Fruit fly (Drosophila melanogaster) whole organism, embryonic: Measurements from ENCODE around the gene CG12723.

Source experiments
- Antp ChIP-seq: fragments of 200-800 bp; sonication (Bioruptor generic); optimal IDR thresholded peaks from 3 replicates; lab custom pipeline; 2016; ENCODE audit warnings: missing biosample characterization, missing genetic modification characterization
- Atf6 ChIP-seq: fragments of 200-800 bp; sonication (Bioruptor generic); IDR thresholded peaks from 2 replicates; pipeline ENCODE4 v1.3.6; 2022; ENCODE audit warnings: missing biosample characterization, missing genetic modification characterization
- BtbVII ChIP-seq: fragments of 200-800 bp; sonication (Bioruptor generic); optimal IDR thresholded peaks from 3 replicates; lab custom pipeline; 2017; ENCODE audit warnings: missing biosample characterization, mild to moderate bottlenecking, missing genetic modification characterization
- CG10959 ChIP-seq: fragments of 200-800 bp; sonication (Bioruptor generic); IDR thresholded peaks from 2 replicates; pipeline ENCODE4 v1.3.6; 2022; ENCODE audit warnings: missing biosample characterization, missing genetic modification characterization
- CG11085 ChIP-seq: fragments of 200-800 bp; sonication (Bioruptor generic); IDR thresholded peaks from 2 replicates; pipeline ENCODE4 v1.3.6; 2022; ENCODE audit warnings: missing biosample characterization, missing genetic modification characterization
- CG11398 ChIP-seq: fragments of 200-800 bp; sonication (Bioruptor generic); optimal IDR thresholded peaks from 2 replicates; lab custom pipeline; 2016; ENCODE audit warnings: missing biosample characterization, missing genetic modification characterization
- CG11456 ChIP-seq: fragments of 200-800 bp; sonication (Bioruptor generic); IDR thresholded peaks from 3 replicates; pipeline ENCODE4 v1.3.6; 2022; ENCODE audit warnings: missing biosample characterization, missing genetic modification characterization
- CG12071 ChIP-seq: fragments of 200-800 bp; sonication (Bioruptor generic); optimal IDR thresholded peaks from 3 replicates; lab custom pipeline; 2018; ENCODE audit warnings: missing biosample characterization, mild to moderate bottlenecking, missing genetic modification characterization
- CG14667 ChIP-seq: fragments of 200-800 bp; sonication (Bioruptor generic); IDR thresholded peaks from 2 replicates; pipeline ENCODE4 v1.3.6; 2022; ENCODE audit warnings: missing biosample characterization, missing genetic modification characterization
- CG1529 ChIP-seq: fragments of 200-800 bp; sonication (Bioruptor generic); optimal IDR thresholded peaks from 3 replicates; lab custom pipeline; 2018; ENCODE audit warnings: missing biosample characterization, missing genetic modification characterization
- CG16779 ChIP-seq: fragments of 200-800 bp; sonication (Bioruptor generic); IDR thresholded peaks from 2 replicates; pipeline ENCODE4 v1.3.6; 2022; ENCODE audit warnings: missing biosample characterization, missing genetic modification characterization
- CG17186 ChIP-seq: fragments of 200-800 bp; sonication (Bioruptor generic); optimal IDR thresholded peaks from 3 replicates; lab custom pipeline; 2017; ENCODE audit warnings: missing biosample characterization, missing genetic modification reagents, missing genetic modification characterization
- CG18011 ChIP-seq: fragments of 200-800 bp; sonication (Bioruptor generic); optimal IDR thresholded peaks from 2 replicates; lab custom pipeline; 2017; ENCODE audit warnings: missing biosample characterization, missing genetic modification characterization, mild to moderate bottlenecking, moderate library complexity, missing genotype
- CG2120 ChIP-seq: fragments of 200-800 bp; sonication (Bioruptor generic); optimal IDR thresholded peaks from 3 replicates; lab custom pipeline; 2016; ENCODE audit warnings: missing biosample characterization, missing genetic modification characterization
- CG34422 ChIP-seq: fragments of 200-800 bp; sonication (Bioruptor generic); IDR thresholded peaks from 3 replicates; pipeline ENCODE4 v1.3.6; 2022; ENCODE audit warnings: missing biosample characterization, missing genetic modification characterization
- CG5245 ChIP-seq: fragments of 200-800 bp; sonication (Bioruptor generic); optimal IDR thresholded peaks from 3 replicates; lab custom pipeline; 2016; ENCODE audit warnings: missing biosample characterization, missing genetic modification characterization
- CG7745 ChIP-seq: fragments of 200-800 bp; sonication (Bioruptor generic); optimal IDR thresholded peaks from 2 replicates; lab custom pipeline; 2018; ENCODE audit warnings: missing biosample characterization, mild to moderate bottlenecking, missing genetic modification characterization, moderate library complexity
- CG8388 ChIP-seq: fragments of 200-800 bp; sonication (Bioruptor generic); optimal IDR thresholded peaks from 2 replicates; lab custom pipeline; 2019; ENCODE audit warnings: missing biosample characterization, mild to moderate bottlenecking, missing genetic modification characterization, moderate library complexity
- CG9215 ChIP-seq: fragments of 200-800 bp; sonication (Bioruptor generic); IDR thresholded peaks from 2 replicates; pipeline ENCODE4 v1.3.6; 2022; ENCODE audit warnings: missing biosample characterization, missing genetic modification characterization
- CoRest ChIP-seq: fragments of 200-800 bp; sonication (Bioruptor generic); optimal IDR thresholded peaks from 3 replicates; lab custom pipeline; 2018; ENCODE audit warnings: missing biosample characterization, mild to moderate bottlenecking, missing genetic modification characterization, moderate library complexity
- Dad ChIP-seq: fragments of 200-800 bp; sonication (Bioruptor generic); optimal IDR thresholded peaks from 3 replicates; lab custom pipeline; 2016; ENCODE audit warnings: missing biosample characterization, missing genetic modification characterization
- Dip3 ChIP-seq: fragments of 200-800 bp; sonication (Bioruptor generic); optimal IDR thresholded peaks from 3 replicates; lab custom pipeline; 2016; ENCODE audit warnings: missing biosample characterization, missing genetic modification characterization
- Drgx ChIP-seq: fragments of 200-800 bp; sonication (Bioruptor generic); IDR thresholded peaks from 2 replicates; pipeline ENCODE4 v1.3.6; 2022; ENCODE audit warnings: missing biosample characterization, missing genetic modification characterization
- Fer1 ChIP-seq: fragments of 200-800 bp; sonication (Bioruptor generic); optimal IDR thresholded peaks from 2 replicates; lab custom pipeline; 2017; ENCODE audit warnings: missing biosample characterization, mild to moderate bottlenecking, missing genetic modification characterization
- HLH4C ChIP-seq: fragments of 200-800 bp; sonication (Bioruptor generic); IDR thresholded peaks from 3 replicates; pipeline ENCODE4 v1.3.6; 2022; ENCODE audit warnings: missing biosample characterization, missing genetic modification characterization; ENCODE audit not compliant: partially characterized antibody
- NC2α ChIP-seq: fragments of 200-800 bp; sonication (Bioruptor generic); optimal IDR thresholded peaks from 2 replicates; lab custom pipeline; 2016; ENCODE audit warnings: missing biosample characterization, missing genetic modification characterization
- Nf-YA ChIP-seq: fragments of 200-800 bp; sonication (Bioruptor generic); IDR thresholded peaks from 2 replicates; pipeline ENCODE4 v1.3.6; 2022; ENCODE audit warnings: missing biosample characterization, missing genetic modification characterization
- Sin3A ChIP-seq: fragments of >200 bp; optimal IDR thresholded peaks from 2 replicates; lab custom pipeline; 2018
- Six4 ChIP-seq: fragments of 200-800 bp; sonication (Bioruptor generic); optimal IDR thresholded peaks from 2 replicates; lab custom pipeline; 2016; ENCODE audit warnings: missing biosample characterization, missing genetic modification characterization
- abd-A ChIP-seq: fragments of 200-800 bp; sonication (Bioruptor generic); optimal IDR thresholded peaks from 3 replicates; lab custom pipeline; 2019; ENCODE audit warnings: missing biosample characterization, mild to moderate bottlenecking, missing genetic modification characterization, moderate library complexity
- ap ChIP-seq: fragments of 200-800 bp; sonication (Bioruptor generic); IDR thresholded peaks from 2 replicates; pipeline ENCODE4 v1.3.6; 2022; ENCODE audit warnings: missing biosample characterization, missing genetic modification characterization
- br ChIP-seq: fragments of >200 bp; optimal IDR thresholded peaks from 2 replicates; lab custom pipeline; 2017
- btn ChIP-seq: fragments of 200-800 bp; sonication (Bioruptor generic); optimal IDR thresholded peaks from 2 replicates; lab custom pipeline; 2016; ENCODE audit warnings: missing biosample characterization, missing genetic modification characterization
- cas ChIP-seq: fragments of 200-800 bp; sonication (Bioruptor generic); IDR thresholded peaks from 2 replicates; pipeline ENCODE4 v1.3.6; 2022; ENCODE audit warnings: missing biosample characterization, missing genetic modification characterization
- cato ChIP-seq: fragments of 200-800 bp; sonication (Bioruptor generic); optimal IDR thresholded peaks from 2 replicates; lab custom pipeline; 2016; ENCODE audit warnings: missing biosample characterization, missing genetic modification characterization, borderline replicate concordance
- ci ChIP-seq: fragments of 200-800 bp; sonication (Bioruptor generic); IDR thresholded peaks from 3 replicates; pipeline ENCODE4 v1.3.6; 2022; ENCODE audit warnings: missing biosample characterization, missing genetic modification characterization
- disco-r ChIP-seq: fragments of 200-800 bp; sonication (Bioruptor generic); optimal IDR thresholded peaks from 2 replicates; lab custom pipeline; 2016; ENCODE audit warnings: missing biosample characterization, missing genetic modification characterization
- dmrt99B ChIP-seq: fragments of 200-800 bp; sonication (Bioruptor generic); optimal IDR thresholded peaks from 2 replicates; lab custom pipeline; 2018; ENCODE audit warnings: missing biosample characterization, mild to moderate bottlenecking, missing genetic modification characterization, moderate library complexity
- gfzf ChIP-seq: fragments of 200-800 bp; sonication (Bioruptor generic); optimal IDR thresholded peaks from 2 replicates; lab custom pipeline; 2016; ENCODE audit warnings: missing biosample characterization, mild to moderate bottlenecking, missing genetic modification characterization, moderate library complexity
- insv ChIP-seq, 2 experiments: fragments of 200-800 bp; sonication (Bioruptor generic); optimal IDR thresholded peaks; 3 replicates each; lab custom pipeline; 2016 to 2018; ENCODE audit warnings: missing biosample characterization in 2 of 2, missing genetic modification characterization in 2 of 2
- inv ChIP-seq: fragments of 200-800 bp; sonication (Bioruptor generic); IDR thresholded peaks from 2 replicates; pipeline ENCODE4 v1.3.6; 2022; ENCODE audit warnings: missing biosample characterization, missing genetic modification characterization; ENCODE audit not compliant: partially characterized antibody
- kay ChIP-seq: fragments of 200-800 bp; sonication (Bioruptor generic); optimal IDR thresholded peaks from 2 replicates; lab custom pipeline; 2016; ENCODE audit warnings: missing biosample characterization, missing genetic modification characterization
- knrl ChIP-seq: fragments of 200-800 bp; sonication (Bioruptor generic); IDR thresholded peaks from 3 replicates; pipeline ENCODE4 v1.3.6; 2022; ENCODE audit warnings: missing biosample characterization, missing genetic modification characterization; ENCODE audit not compliant: partially characterized antibody
- lola ChIP-seq, 3 experiments: fragments of >200 bp in 2 of 3; fragments of 200-800 bp in 1 of 3; sonication (Bioruptor generic) in 1 of 3; optimal IDR thresholded peaks; 2 replicates each; lab custom pipeline; 2017 to 2019; ENCODE audit warnings: missing biosample characterization in 3 of 3, missing genetic modification characterization in 3 of 3, mild to moderate bottlenecking in 1 of 3, moderate library complexity in 1 of 3
- mam ChIP-seq: fragments of 200-800 bp; sonication (Bioruptor generic); optimal IDR thresholded peaks from 3 replicates; lab custom pipeline; 2016; ENCODE audit warnings: missing biosample characterization, missing genetic modification characterization
- mirr ChIP-seq: fragments of 200-800 bp; sonication (Bioruptor generic); optimal IDR thresholded peaks from 3 replicates; lab custom pipeline; 2018; ENCODE audit warnings: missing biosample characterization, mild to moderate bottlenecking, missing genetic modification characterization
- nau ChIP-seq: fragments of 200-800 bp; sonication (Bioruptor generic); optimal IDR thresholded peaks from 3 replicates; lab custom pipeline; 2017; ENCODE audit warnings: missing biosample characterization, mild to moderate bottlenecking, missing genetic modification characterization, missing genetic modification reagents
- pros ChIP-seq: fragments of 200-800 bp; sonication (Bioruptor generic); optimal IDR thresholded peaks from 3 replicates; lab custom pipeline; 2019; ENCODE audit warnings: missing biosample characterization, mild to moderate bottlenecking, missing genetic modification characterization, moderate library complexity
- sqz ChIP-seq: fragments of 200-800 bp; sonication (Bioruptor generic); optimal IDR thresholded peaks from 3 replicates; lab custom pipeline; 2018; ENCODE audit warnings: missing biosample characterization, mild to moderate bottlenecking, missing genetic modification characterization
- trem ChIP-seq: fragments of 200-800 bp; optimal IDR thresholded peaks from 3 replicates; lab custom pipeline; 2019; ENCODE audit warnings: missing biosample characterization, mild to moderate bottlenecking, missing genetic modification characterization, moderate library complexity
- yki ChIP-seq: fragments of >200 bp; optimal IDR thresholded peaks from 3 replicates; lab custom pipeline; 2018
- zf30C ChIP-seq: fragments of 200-800 bp; sonication (Bioruptor generic); optimal IDR thresholded peaks from 3 replicates; lab custom pipeline; 2018; ENCODE audit warnings: missing biosample characterization, mild to moderate bottlenecking, missing genetic modification characterization

CG12723 gene

dm6 chrX:13238294-13238917 lies 46.7 kb upstream of the CG12723 start (continued):
- no peak for TF ChIP-seq BtbVII (GFP tag; lab: Kevin White, UChicago)
- TF ChIP-seq CG18011 (GFP tag; lab: Kevin White, UChicago), result no peak
- no peak for TF ChIP-seq insv (GFP tag; optimal IDR thresholded peaks at IDR 0.05; lab: Kevin White, UChicago)
- no peak for TF ChIP-seq NC2α (GFP tag; lab: Kevin White, UChicago)
- TF ChIP-seq CG11398 (GFP tag; lab: Kevin White, UChicago), result no peak
- no peak for TF ChIP-seq Dip3 (GFP tag; lab: Kevin White, UChicago)
- TF ChIP-seq kay (GFP tag; lab: Kevin White, UChicago), result no peak
- TF ChIP-seq Fer1 (GFP tag; lab: Kevin White, UChicago), result no peak
- no peak for TF ChIP-seq yki (lab: Kevin White, UChicago)
- no peak for TF ChIP-seq gfzf (GFP tag; lab: Kevin White, UChicago)
- TF ChIP-seq CG14667, result no peak
- TF ChIP-seq dmrt99B (tag; lab: Kevin White, UChicago), result peak; percentile 50
- TF ChIP-seq CoRest (tag; lab: Kevin White, UChicago), result peak; percentile 9
- no peak for TF ChIP-seq trem
- no peak for TF ChIP-seq CG1529 (GFP tag; lab: Kevin White, UChicago)
- no peak for TF ChIP-seq CG17186
- no peak for TF ChIP-seq disco-r (GFP tag; lab: Kevin White, UChicago)
- TF ChIP-seq br (lab: Kevin White, UChicago), result no peak
- TF ChIP-seq Drgx (GFP tag; lab: Robert Waterston, UW), result peak; percentile 90
- TF ChIP-seq cas, result no peak
- TF ChIP-seq Dad, result no peak
- no peak for TF ChIP-seq sqz (GFP tag; lab: Kevin White, UChicago)
- TF ChIP-seq CG16779, result no peak
- no peak for TF ChIP-seq abd-A (tag; lab: Kevin White, UChicago)
- TF ChIP-seq Sin3A (lab: Kevin White, UChicago), result no peak
- TF ChIP-seq knrl (GFP tag; lab: Robert Waterston, UW), result no peak
- no peak for TF ChIP-seq mirr (GFP tag; lab: Kevin White, UChicago)
- TF ChIP-seq CG11456, result no peak
- TF ChIP-seq CG7745 (tag; lab: Kevin White, UChicago), result no peak
- no peak for TF ChIP-seq ci
- TF ChIP-seq CG2120, result no peak
- no peak for TF ChIP-seq Nf-YA (GFP tag; lab: Robert Waterston, UW)
- peak in 1 of 3 experiments; percentile 10 for TF ChIP-seq lola (GFP tag; optimal IDR thresholded peaks at IDR 0.05; lab: Kevin White, UChicago)
- TF ChIP-seq zf30C, result no peak
- TF ChIP-seq btn, result no peak
- TF ChIP-seq CG12071 (GFP tag; lab: Kevin White, UChicago), result no peak
- TF ChIP-seq Antp (GFP tag; lab: Kevin White, UChicago), result no peak
- no peak for TF ChIP-seq CG9215 (GFP tag; lab: Robert Waterston, UW)
- no peak for TF ChIP-seq CG5245 (GFP tag; lab: Kevin White, UChicago)
- no peak for TF ChIP-seq CG10959 (GFP tag; lab: Robert Waterston, UW)
- 0 out of 3 replicates have a peak, but pooled peaks have one; percentile 18 for TF ChIP-seq CG34422
- TF ChIP-seq nau (GFP tag; lab: Kevin White, UChicago), result no peak
- TF ChIP-seq Six4, result no peak
- TF ChIP-seq ap (GFP tag; lab: Robert Waterston, UW), result no peak
- no peak for TF ChIP-seq HLH4C (GFP tag; lab: Robert Waterston, UW)
- no peak for TF ChIP-seq Atf6 (GFP tag; lab: Robert Waterston, UW)
- TF ChIP-seq CG8388 (GFP tag; lab: Kevin White, UChicago), result peak; percentile 16
- no peak for TF ChIP-seq inv (GFP tag; lab: Robert Waterston, UW)
- TF ChIP-seq CG11085 (GFP tag; lab: Robert Waterston, UW), result no peak
- TF ChIP-seq mam (GFP tag; lab: Kevin White, UChicago), result no peak
- no peak for TF ChIP-seq pros
- no peak for TF ChIP-seq cato (GFP tag; lab: Kevin White, UChicago)
